Worm (Caenorhabditis elegans) whole organism, L4 larva: ENCODE results near the gene clec-68.

ENCODE experiments used
- daf-12 ChIP-seq: fragments of 150-350 bp; optimal IDR thresholded peaks from 2 replicates; lab custom pipeline; 2014; ENCODE audit warnings: missing biosample characterization, missing genetic modification reagents, missing genetic modification characterization
- egl-27 ChIP-seq: sonication (generic microtip); optimal IDR thresholded peaks from 3 replicates; lab custom pipeline; 2017; ENCODE audit warnings: missing biosample characterization, missing genetic modification reagents, missing genetic modification characterization
- lin-13 ChIP-seq: fragments of 150-350 bp; optimal IDR thresholded peaks from 2 replicates; lab custom pipeline; 2014; ENCODE audit warnings: missing biosample characterization, missing genetic modification reagents, missing genetic modification characterization
- nhr-28 ChIP-seq: fragments of 150-350 bp; optimal IDR thresholded peaks from 2 replicates; lab custom pipeline; 2014; ENCODE audit warnings: missing biosample characterization, missing genetic modification characterization
- pqm-1 ChIP-seq: sonication (generic microtip); optimal IDR thresholded peaks from 2 replicates; lab custom pipeline; 2017; ENCODE audit warnings: missing biosample characterization, missing genetic modification characterization
- rbr-2 ChIP-seq: sonication (generic microtip); optimal IDR thresholded peaks from 2 replicates; lab custom pipeline; 2016; ENCODE audit warnings: missing genotype, missing genetic modification characterization, missing compliant biosample characterization
- saeg-2 ChIP-seq: fragments of 200-800 bp; sonication (Bioruptor generic); IDR thresholded peaks from 2 replicates; pipeline ENCODE4 v1.3.6; 2022; ENCODE audit warnings: missing genetic modification reagents, missing genetic modification characterization, missing compliant biosample characterization
- zip-2 ChIP-seq: fragments of 150-350 bp; optimal IDR thresholded peaks from 2 replicates; lab custom pipeline; 2014; ENCODE audit warnings: missing biosample characterization, missing genetic modification characterization

ce11 chrIV:3956705-3957104 lies 30.5 kb downstream of the clec-68 start, which contains the start of gene clec-74:
- no peak for TF ChIP-seq egl-27 (tag; lab: Kevin White, UChicago)
- TF ChIP-seq saeg-2 (GFP tag; lab: Robert Waterston, UW): no peak
- no peak for TF ChIP-seq rbr-2 (tag; lab: Kevin White, UChicago)
- no peak for TF ChIP-seq lin-13
- no peak for TF ChIP-seq zip-2 (tag; lab: Kevin White, UChicago)
- TF ChIP-seq daf-12 (tag; lab: Kevin White, UChicago): no peak
- no peak for TF ChIP-seq nhr-28 (tag; lab: Kevin White, UChicago)
- no peak for TF ChIP-seq pqm-1
